Fruit fly (Drosophila melanogaster): ENCODE results near the gene CG45089.

The CG45089 gene

DNA sequence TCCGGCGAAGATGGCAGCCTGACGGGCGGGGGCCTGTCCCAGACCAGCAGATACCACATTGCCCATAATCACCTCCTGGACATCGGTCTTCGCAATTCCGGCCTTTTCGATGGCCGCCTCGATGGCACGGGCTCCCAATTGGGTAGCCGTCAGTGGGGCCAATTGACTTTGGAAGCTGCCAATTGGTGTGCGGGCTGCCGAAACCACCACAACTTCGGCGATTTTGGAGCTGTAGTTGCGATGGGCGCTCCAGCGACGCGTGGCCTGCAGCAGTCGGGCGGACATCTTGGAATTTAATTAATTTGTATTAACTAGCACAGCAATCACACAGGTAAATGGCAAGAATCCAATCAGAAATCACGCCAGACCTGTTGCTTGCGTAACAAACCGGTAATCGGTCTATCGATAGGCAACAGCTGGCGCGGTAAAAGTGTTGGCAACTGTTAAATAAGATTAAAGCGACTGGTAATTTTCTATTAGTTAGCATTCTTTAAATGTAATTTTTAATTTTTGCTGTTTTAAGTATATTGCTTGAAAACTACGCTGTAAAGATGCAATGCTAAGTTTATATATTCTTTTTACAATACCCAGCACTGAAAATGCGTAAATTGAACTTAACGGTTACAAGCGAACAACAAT is 5.1 kb downstream of the CG45089 start, which contains the start of gene Acat1 (continued):
- no peak for TF ChIP-seq oc (tag; optimal IDR thresholded peaks at IDR 0.05)
- peak; percentile 44 for TF ChIP-seq Rx (GFP tag; IDR thresholded peaks at IDR 0.05)
- TF ChIP-seq CG16813 (GFP tag; IDR thresholded peaks at IDR 0.05; ENCODE audit: partially characterized antibody), result no peak
- peak; percentile 27 for TF ChIP-seq Lhr (GFP tag; optimal IDR thresholded peaks at IDR 0.05)
- 0 out of 2 replicates have a peak, but pooled peaks have one; percentile 14 for TF ChIP-seq bbx (GFP tag; IDR thresholded peaks at IDR 0.05; ENCODE audit: partially characterized antibody)
- no peak for TF ChIP-seq bigmax (GFP tag; optimal IDR thresholded peaks at IDR 0.05)
- TF ChIP-seq CG6175 (GFP tag; IDR thresholded peaks at IDR 0.05), result no peak
- TF ChIP-seq Trl (optimal IDR thresholded peaks at IDR 0.05), result no peak
- TF ChIP-seq Trl (GFP tag; optimal IDR thresholded peaks at IDR 0.05), result peak; percentile 52
- peak; percentile 58 for TF ChIP-seq CG34422 (GFP tag; IDR thresholded peaks at IDR 0.05)
- no peak for TF ChIP-seq pita (GFP tag; optimal IDR thresholded peaks at IDR 0.05)
- no peak for TF ChIP-seq ftz-f1 (GFP tag; optimal IDR thresholded peaks at IDR 0.05)
- TF ChIP-seq CG17385 (GFP tag; optimal IDR thresholded peaks at IDR 0.05), result no peak
- TF ChIP-seq Chrac-16 (GFP tag; optimal IDR thresholded peaks at IDR 0.05), result peak; percentile 57
- peak; percentile 27 for TF ChIP-seq tap (tag; optimal IDR thresholded peaks at IDR 0.05)
- TF ChIP-seq Nf-YA (GFP tag; IDR thresholded peaks at IDR 0.05), result 0 out of 2 replicates have a peak, but pooled peaks have one; percentile 11
- TF ChIP-seq ci (GFP tag; IDR thresholded peaks at IDR 0.05), result peak; percentile 76
- peak; percentile 61; the same call in 3 of the 4 replicates for TF ChIP-seq Dll (GFP tag; IDR thresholded peaks at IDR 0.05; ENCODE audit: partially characterized antibody)
- TF ChIP-seq H15 (GFP tag; IDR thresholded peaks at IDR 0.05), result no peak
- no peak for TF ChIP-seq CG11085 (GFP tag; IDR thresholded peaks at IDR 0.05)
- peak; percentile 65 for TF ChIP-seq slbo (GFP tag; IDR thresholded peaks at IDR 0.05)
- TF ChIP-seq Meics (GFP tag; optimal IDR thresholded peaks at IDR 0.05), result peak; percentile 52
- no peak for TF ChIP-seq Neu2 (GFP tag; optimal IDR thresholded peaks at IDR 0.05; ENCODE audit: borderline replicate concordance)
- TF ChIP-seq Dbx (GFP tag; IDR thresholded peaks at IDR 0.05), result peak; percentile 22; the same call in 1 of the 3 replicates
- TF ChIP-seq CG10366 (GFP tag; IDR thresholded peaks at IDR 0.05), result peak; percentile 33; the same call in 1 of the 2 replicates
- no peak for TF ChIP-seq CG7928 (GFP tag; optimal IDR thresholded peaks at IDR 0.05)
- peak; percentile 18 for TF ChIP-seq Ssrp (tag; optimal IDR thresholded peaks at IDR 0.05)
- no peak for TF ChIP-seq salm (tag; optimal IDR thresholded peaks at IDR 0.05)
- no peak for TF ChIP-seq TFAM (GFP tag; optimal IDR thresholded peaks at IDR 0.05)
- TF ChIP-seq lov (optimal IDR thresholded peaks at IDR 0.05), result no peak
- TF ChIP-seq lov (GFP tag; IDR thresholded peaks at IDR 0.05), result no peak
- TF ChIP-seq CG7839 (tag; optimal IDR thresholded peaks at IDR 0.05), result no peak
- TF ChIP-seq CG16815 (GFP tag; optimal IDR thresholded peaks at IDR 0.05), result peak; percentile 11
- TF ChIP-seq CG4820 (GFP tag; optimal IDR thresholded peaks at IDR 0.05), result peak; percentile 34
- no peak for TF ChIP-seq Taf1 (GFP tag; IDR thresholded peaks at IDR 0.05)
- TF ChIP-seq CG11504 (tag; optimal IDR thresholded peaks at IDR 0.05), result no peak
- TF ChIP-seq pfk (GFP tag; optimal IDR thresholded peaks at IDR 0.05), result no peak
- no peak for TF ChIP-seq CG6765 (GFP tag; optimal IDR thresholded peaks at IDR 0.05)
- peak; percentile 46; the same call in 1 of the 2 replicates for TF ChIP-seq amos (GFP tag; IDR thresholded peaks at IDR 0.05; ENCODE audit: partially characterized antibody)
- TF ChIP-seq CG4360 (GFP tag; IDR thresholded peaks at IDR 0.05), result no peak
- TF ChIP-seq gro (GFP tag; optimal IDR thresholded peaks at IDR 0.05), result no peak
- no peak for TF ChIP-seq Optix (GFP tag; IDR thresholded peaks at IDR 0.05)
- peak; percentile 66 for TF ChIP-seq nmo (GFP tag; optimal IDR thresholded peaks at IDR 0.05)
- peak; percentile 46 for TF ChIP-seq D19A (tag; optimal IDR thresholded peaks at IDR 0.05)
- peak; percentile 48 for TF ChIP-seq CG10654 (GFP tag; optimal IDR thresholded peaks at IDR 0.05)
- no peak for TF ChIP-seq CG6272 (GFP tag; IDR thresholded peaks at IDR 0.05)
- no peak for TF ChIP-seq prd (optimal IDR thresholded peaks at IDR 0.05)
- peak; percentile 72 for TF ChIP-seq prd (GFP tag; IDR thresholded peaks at IDR 0.05)
- no peak for TF ChIP-seq org-1 (GFP tag; optimal IDR thresholded peaks at IDR 0.05)
- 0 out of 2 replicates have a peak, but pooled peaks have one; percentile 40 for TF ChIP-seq CG31441 (GFP tag; IDR thresholded peaks at IDR 0.05)
- no peak for TF ChIP-seq hth (optimal IDR thresholded peaks at IDR 0.05)

Measured in whole organism, embryonic.